Worm (Caenorhabditis elegans): Measurements from ENCODE around the gene swan-1.
A peak's percentile ranks its signal among the peaks of the same experiment; 100 is the strongest.

The swan-1 gene

ce11 chrV:13807232-13807631 is at the start of gene swan-1:
Gene swan-1 (minus strand): TSS chrV:13807237.
- TF ChIP-seq ceh-82 (tag; optimal IDR thresholded peaks at IDR 0.05) (no peak), efl-1 (optimal IDR thresholded peaks at IDR 0.05) (peak in 1 of 2 experiments; percentile 18), efl-1 (GFP tag; optimal IDR thresholded peaks at IDR 0.05 in 1 of 2) (peak in 1 of 2 experiments; percentile 86), lsy-2 (tag; optimal IDR thresholded peaks at IDR 0.05) (peak in 1 of 2 experiments; percentile 14), vab-15 (tag; optimal IDR thresholded peaks at IDR 0.05) (no peak), blmp-1 (tag; optimal IDR thresholded peaks at IDR 0.05) (peak; percentile 69), nhr-85 (tag) (peak; percentile 55), dsc-1 (tag; optimal IDR thresholded peaks at IDR 0.05) (peak; percentile 13), nhr-71 (tag; optimal IDR thresholded peaks at IDR 0.05) (peak; percentile 10), ets-5 (GFP tag; IDR thresholded peaks at IDR 0.05) (no peak), nhr-19 (GFP tag; conservative IDR thresholded peaks at IDR 0.05) (peak; percentile 14; the same call in 1 of the 2 replicates), lin-14 (GFP tag; optimal IDR thresholded peaks at IDR 0.05) (peak; percentile 84), rnt-1 (tag; optimal IDR thresholded peaks at IDR 0.05) (peak; percentile 26)

ce11 chrV:13856376-13856775 is 49.3 kb upstream of the swan-1 start, which contains the start of gene srx-134:
Gene srx-134 (minus strand): TSS chrV:13856476.
- TF ChIP-seq lin-14 (GFP tag; optimal IDR thresholded peaks at IDR 0.05) (no peak), nhr-11 (tag; optimal IDR thresholded peaks at IDR 0.05) (no peak), snpc-4 (tag; optimal IDR thresholded peaks at IDR 0.05) (no peak), unc-86 (tag; optimal IDR thresholded peaks at IDR 0.05) (no peak), ceh-90 (tag; optimal IDR thresholded peaks at IDR 0.05) (no peak), rnt-1 (tag; optimal IDR thresholded peaks at IDR 0.05) (no peak), irx-1 (tag; optimal IDR thresholded peaks at IDR 0.05) (no peak)

- TF ChIP-seq nhr-20 (tag; optimal IDR thresholded peaks at IDR 0.05) (peak; percentile 9), tlp-1 (tag; optimal IDR thresholded peaks at IDR 0.05) (no peak)
These were observed 47.3 kb upstream of the swan-1 start, which contains the start of gene ttr-21 for ce11 chrV:13854306-13854705. Gene ttr-21 (minus strand): TSS chrV:13854405.

ce11 chrV:13850170-13850569 is 43.1 kb upstream of the swan-1 start, which contains the start of gene hpx-2:
Gene hpx-2 (plus strand): TSS chrV:13850470.
- no peak for TF ChIP-seq nhr-20 (tag; optimal IDR thresholded peaks at IDR 0.05)
- no peak for TF ChIP-seq ceh-82 (tag; optimal IDR thresholded peaks at IDR 0.05)
- TF ChIP-seq nhr-85 (tag), result no peak

ce11 chrV:13848379-13848778 is 41.3 kb upstream of the swan-1 start, which contains the start of gene srx-133:
Gene srx-133 (plus strand): TSS chrV:13848679.
- TF ChIP-seq blmp-1 (tag; optimal IDR thresholded peaks at IDR 0.05), result no peak
- no peak for TF ChIP-seq fkh-8 (tag; optimal IDR thresholded peaks at IDR 0.05)
- TF ChIP-seq nhr-19 (GFP tag; conservative IDR thresholded peaks at IDR 0.05), result no peak

ce11 chrV:13845136-13845535 is 38.1 kb upstream of the swan-1 start, which contains the start of gene srx-131:
Gene srx-131 (plus strand): TSS chrV:13845436.
- no peak for TF ChIP-seq vab-15 (tag; optimal IDR thresholded peaks at IDR 0.05)

ce11 chrV:13843147-13843546 is 36.1 kb upstream of the swan-1 start, which contains the start of gene srx-130:
Gene srx-130 (plus strand): TSS chrV:13843447.
- no peak for TF ChIP-seq mab-9 (GFP tag; IDR thresholded peaks at IDR 0.05)
- TF ChIP-seq lsy-2 (tag; optimal IDR thresholded peaks at IDR 0.05), result no peak
- no peak for TF ChIP-seq tlp-1 (tag; optimal IDR thresholded peaks at IDR 0.05)
- no peak for TF ChIP-seq nhr-71 (tag; optimal IDR thresholded peaks at IDR 0.05)
- no peak for TF ChIP-seq nhr-76 (tag; optimal IDR thresholded peaks at IDR 0.05)
- no peak for TF ChIP-seq unc-130 (tag; optimal IDR thresholded peaks at IDR 0.05)
- no peak for TF ChIP-seq unc-30 (tag; optimal IDR thresholded peaks at IDR 0.05)

- TF ChIP-seq C16A3.4 (tag; optimal IDR thresholded peaks at IDR 0.05), result no peak
- TF ChIP-seq dpl-1 (GFP tag; optimal IDR thresholded peaks at IDR 0.05), result no peak
- no peak for TF ChIP-seq irx-1 (tag; optimal IDR thresholded peaks at IDR 0.05)
- no peak for TF ChIP-seq nhr-28 (tag; optimal IDR thresholded peaks at IDR 0.05)
- no peak for TF ChIP-seq efl-1 (optimal IDR thresholded peaks at IDR 0.05)
- peak in 1 of 2 experiments; percentile 29 for TF ChIP-seq efl-1 (GFP tag; optimal IDR thresholded peaks at IDR 0.05 in 1 of 2)
These were observed 33.9 kb upstream of the swan-1 start, which contains the start of gene srx-17 for ce11 chrV:13840909-13841308. Gene srx-17 (plus strand): TSS chrV:13841209.
